Worm (Caenorhabditis elegans) whole organism, young adult: ENCODE data around the gene srlf-24.

Experiments used
- B0019.2 ChIP-seq: fragments of 200-800 bp; sonication (Bioruptor generic); conservative IDR thresholded peaks from 2 replicates; pipeline ENCODE4 v1.3.6; 2022; ENCODE audit warnings: missing genetic modification reagents, missing genetic modification characterization, missing compliant biosample characterization
- B0336.3 ChIP-seq: fragments of 200-800 bp; sonication (Bioruptor generic); IDR thresholded peaks from 2 replicates; pipeline ENCODE4 v1.3.6; 2022; ENCODE audit warnings: missing genetic modification characterization, missing compliant biosample characterization
- D2030.7 ChIP-seq: fragments of 200-800 bp; sonication (Bioruptor generic); IDR thresholded peaks from 2 replicates; pipeline ENCODE4 v1.3.6; 2022; ENCODE audit warnings: missing genetic modification reagents, missing genetic modification characterization, missing compliant biosample characterization
- F37B4.10 ChIP-seq: fragments of 200-800 bp; sonication (Bioruptor generic); IDR thresholded peaks from 2 replicates; pipeline ENCODE4 v1.3.6; 2022; ENCODE audit warnings: missing genetic modification characterization, missing compliant biosample characterization
- F55B11.4 ChIP-seq: sonication (generic microtip); optimal IDR thresholded peaks from 2 replicates; lab custom pipeline; 2016; ENCODE audit warnings: missing compliant biosample characterization, missing genetic modification characterization, borderline replicate concordance; ENCODE audit not compliant: insufficient read depth
- Y53F4B.3 ChIP-seq: fragments of 200-800 bp; sonication (Bioruptor generic); IDR thresholded peaks from 2 replicates; pipeline ENCODE4 v1.3.6; 2022; ENCODE audit warnings: missing genetic modification reagents, missing genetic modification characterization, missing compliant biosample characterization
- Y56A3A.18 ChIP-seq: fragments of 200-800 bp; sonication (Bioruptor generic); IDR thresholded peaks from 2 replicates; pipeline ENCODE4 v1.3.6; 2022; ENCODE audit warnings: missing genetic modification reagents, missing genetic modification characterization, missing compliant biosample characterization
- Y95B8A.8 ChIP-seq: fragments of 200-800 bp; sonication (Bioruptor generic); IDR thresholded peaks from 2 replicates; pipeline ENCODE4 v1.3.6; 2022; ENCODE audit warnings: missing genetic modification reagents, missing genetic modification characterization, missing compliant biosample characterization
- ama-1 ChIP-seq, 3 experiments: fragments of 150-350 bp in 1 of 3; sonication (generic microtip) in 2 of 3; optimal IDR thresholded peaks; 2 replicates each; lab custom pipeline; 2014 to 2018; ENCODE audit warnings: missing biosample characterization in 2 of 3, missing genetic modification characterization in 2 of 3, missing genetic modification reagents in 2 of 3
- aptf-2 ChIP-seq: fragments of 200-800 bp; sonication (Bioruptor generic); conservative IDR thresholded peaks from 2 replicates; pipeline ENCODE4 v1.3.6; 2022; ENCODE audit warnings: missing genetic modification reagents, missing genetic modification characterization, missing compliant biosample characterization
- attf-6 ChIP-seq: fragments of 200-800 bp; sonication (Bioruptor generic); IDR thresholded peaks from 2 replicates; pipeline ENCODE4 v1.3.6; 2022; ENCODE audit warnings: missing genetic modification reagents, missing genetic modification characterization, missing compliant biosample characterization
- cebp-2 ChIP-seq: fragments of 200-800 bp; sonication (Bioruptor generic); IDR thresholded peaks from 2 replicates; pipeline ENCODE4 v1.3.6; 2022; ENCODE audit warnings: missing genetic modification characterization, missing compliant biosample characterization
- ceh-40 ChIP-seq: fragments of 200-800 bp; sonication (Bioruptor generic); IDR thresholded peaks from 2 replicates; pipeline ENCODE4 v1.3.6; 2022; ENCODE audit warnings: missing genetic modification characterization, missing compliant biosample characterization
- ceh-58 ChIP-seq: fragments of 200-800 bp; sonication (Bioruptor generic); IDR thresholded peaks from 2 replicates; pipeline ENCODE4 v1.3.6; 2022; ENCODE audit warnings: missing genetic modification characterization, missing compliant biosample characterization
- dox-1 ChIP-seq: fragments of 200-800 bp; sonication (Bioruptor generic); IDR thresholded peaks from 2 replicates; pipeline ENCODE4 v1.3.6; 2022; ENCODE audit warnings: missing genetic modification reagents, missing genetic modification characterization, missing compliant biosample characterization
- dpff-1 ChIP-seq: sonication (generic microtip); optimal IDR thresholded peaks from 2 replicates; lab custom pipeline; 2017; ENCODE audit warnings: mild to moderate bottlenecking, missing genetic modification characterization, missing compliant biosample characterization
- efl-1 ChIP-seq: fragments of 150-350 bp; optimal IDR thresholded peaks from 2 replicates; lab custom pipeline; 2014; ENCODE audit warnings: missing biosample characterization, missing genetic modification reagents, missing genetic modification characterization
- egl-18 ChIP-seq: fragments of 200-800 bp; sonication (Bioruptor generic); IDR thresholded peaks from 2 replicates; pipeline ENCODE4 v1.3.6; 2022; ENCODE audit warnings: missing genetic modification reagents, missing genetic modification characterization, missing compliant biosample characterization
- egl-44 ChIP-seq: fragments of 200-800 bp; sonication (Bioruptor generic); IDR thresholded peaks from 2 replicates; pipeline ENCODE4 v1.3.6; 2022; ENCODE audit warnings: missing genetic modification reagents, missing genetic modification characterization, missing compliant biosample characterization
- egrh-3 ChIP-seq: fragments of 200-800 bp; sonication (Bioruptor generic); IDR thresholded peaks from 2 replicates; pipeline ENCODE4 v1.3.6; 2022; ENCODE audit warnings: missing genetic modification reagents, missing genetic modification characterization, missing compliant biosample characterization
- ekl-4 ChIP-seq: fragments of 200-800 bp; sonication (Bioruptor generic); IDR thresholded peaks from 2 replicates; pipeline ENCODE4 v1.3.6; 2022; ENCODE audit warnings: missing genetic modification reagents, missing genetic modification characterization, missing compliant biosample characterization
- gei-17 ChIP-seq: fragments of 200-800 bp; sonication (Bioruptor generic); optimal IDR thresholded peaks from 2 replicates; lab custom pipeline; 2018; ENCODE audit warnings: mild to moderate bottlenecking, missing genetic modification characterization, missing compliant biosample characterization
- hsf-1 ChIP-seq: fragments of 200-800 bp; sonication (Bioruptor generic); IDR thresholded peaks from 2 replicates; pipeline ENCODE4 v1.3.6; 2022; ENCODE audit warnings: missing genetic modification reagents, missing genetic modification characterization, missing compliant biosample characterization
- let-607 ChIP-seq, 2 experiments: fragments of 200-800 bp in 1 of 2; sonication (Bioruptor generic) in 1 of 2; sonication (generic microtip) in 1 of 2; optimal IDR thresholded peaks; 2 replicates each; lab custom pipeline; 2016 to 2018; ENCODE audit warnings: mild to moderate bottlenecking in 2 of 2, missing compliant biosample characterization in 2 of 2, missing genetic modification characterization in 2 of 2, moderate library complexity in 2 of 2, missing genotype in 1 of 2
- lin-26 ChIP-seq: fragments of 200-800 bp; sonication (Bioruptor generic); IDR thresholded peaks from 2 replicates; pipeline ENCODE4 v1.3.6; 2022; ENCODE audit warnings: missing genetic modification reagents, missing genetic modification characterization, missing compliant biosample characterization
- lin-35 ChIP-seq, 3 experiments: fragments of 150-350 bp in 2 of 3; sonication (generic microtip) in 1 of 3; optimal IDR thresholded peaks; 2 replicates each; lab custom pipeline; 2014 to 2018; ENCODE audit warnings: missing biosample characterization in 3 of 3, missing genetic modification characterization in 3 of 3, missing genetic modification reagents in 3 of 3
- lin-40 ChIP-seq: sonication (generic microtip); optimal IDR thresholded peaks from 2 replicates; lab custom pipeline; 2016; ENCODE audit warnings: missing genetic modification characterization, mild to moderate bottlenecking, missing compliant biosample characterization, missing genotype, missing genetic modification reagents
- lin-54 ChIP-seq: fragments of 200-800 bp; sonication (Bioruptor generic); optimal IDR thresholded peaks from 2 replicates; lab custom pipeline; 2018; ENCODE audit warnings: mild to moderate bottlenecking, missing genetic modification characterization, missing compliant biosample characterization
- lsl-1 ChIP-seq: fragments of 200-800 bp; sonication (Bioruptor generic); optimal IDR thresholded peaks from 2 replicates; lab custom pipeline; 2018; ENCODE audit warnings: mild to moderate bottlenecking, missing genetic modification characterization, moderate library complexity, missing compliant biosample characterization
- madf-10 ChIP-seq: sonication (generic microtip); optimal IDR thresholded peaks from 2 replicates; lab custom pipeline; 2016; ENCODE audit warnings: mild to moderate bottlenecking, missing genetic modification characterization, missing compliant biosample characterization
- madf-6 ChIP-seq: fragments of 200-800 bp; sonication (Bioruptor generic); IDR thresholded peaks from 2 replicates; pipeline ENCODE4 v1.3.6; 2022; ENCODE audit warnings: missing genetic modification reagents, missing genetic modification characterization, missing compliant biosample characterization
- madf-8 ChIP-seq: fragments of 200-800 bp; sonication (Bioruptor generic); conservative IDR thresholded peaks from 2 replicates; pipeline ENCODE4 v1.3.6; 2022; ENCODE audit warnings: missing genetic modification reagents, missing genetic modification characterization, missing compliant biosample characterization
- mel-28 ChIP-seq: sonication (generic microtip); optimal IDR thresholded peaks from 2 replicates; lab custom pipeline; 2016; ENCODE audit warnings: borderline replicate concordance, mild to moderate bottlenecking, missing genetic modification characterization, missing compliant biosample characterization
- nfya-2 ChIP-seq: fragments of 200-800 bp; sonication (Bioruptor generic); IDR thresholded peaks from 2 replicates; pipeline ENCODE4 v1.3.6; 2022; ENCODE audit warnings: missing genetic modification reagents, missing genetic modification characterization, missing compliant biosample characterization
- nfyb-1 ChIP-seq: fragments of 200-800 bp; sonication (Bioruptor generic); IDR thresholded peaks from 2 replicates; pipeline ENCODE4 v1.3.6; 2022; ENCODE audit warnings: missing genetic modification reagents, missing genetic modification characterization, missing compliant biosample characterization
- nhr-120 ChIP-seq: fragments of 200-800 bp; sonication (Bioruptor generic); IDR thresholded peaks from 2 replicates; pipeline ENCODE4 v1.3.6; 2022; ENCODE audit warnings: missing genetic modification characterization, missing compliant biosample characterization
- nhr-27 ChIP-seq: fragments of 200-800 bp; sonication (Bioruptor generic); optimal IDR thresholded peaks from 2 replicates; lab custom pipeline; 2018; ENCODE audit warnings: mild to moderate bottlenecking, missing genetic modification characterization, moderate library complexity, missing compliant biosample characterization
- pbrm-1 ChIP-seq: fragments of 200-800 bp; sonication (Bioruptor generic); IDR thresholded peaks from 2 replicates; pipeline ENCODE4 v1.3.6; 2022; ENCODE audit warnings: missing genetic modification reagents, missing genetic modification characterization, missing compliant biosample characterization
- pha-4 ChIP-seq: fragments of 150-350 bp; sonication (generic microtip); optimal IDR thresholded peaks from 2 replicates; lab custom pipeline; 2014; ENCODE audit warnings: missing biosample characterization, missing genetic modification reagents, missing genetic modification characterization
- rpc-1 ChIP-seq, 2 experiments: fragments of 150-350 bp in 1 of 2; sonication (generic microtip) in 1 of 2; optimal IDR thresholded peaks; 2 replicates each; lab custom pipeline; 2014 to 2018; ENCODE audit warnings: missing biosample characterization in 1 of 2, missing genetic modification characterization in 1 of 2, missing genetic modification reagents in 1 of 2, missing genotype in 1 of 2
- sdz-38 ChIP-seq: sonication (generic microtip); optimal IDR thresholded peaks from 2 replicates; lab custom pipeline; 2016; ENCODE audit warnings: missing genotype, missing genetic modification characterization, missing compliant biosample characterization
- sea-2 ChIP-seq: fragments of 200-800 bp; sonication (Bioruptor generic); IDR thresholded peaks from 2 replicates; pipeline ENCODE4 v1.3.6; 2022; ENCODE audit warnings: missing genetic modification characterization, missing compliant biosample characterization
- tbx-9 ChIP-seq: sonication (generic microtip); optimal IDR thresholded peaks from 2 replicates; lab custom pipeline; 2016; ENCODE audit warnings: borderline replicate concordance, missing genetic modification characterization, inconsistent platforms, missing compliant biosample characterization
- ztf-25 ChIP-seq: fragments of 200-800 bp; sonication (Bioruptor generic); IDR thresholded peaks from 2 replicates; pipeline ENCODE4 v1.3.6; 2022; ENCODE audit warnings: missing genetic modification reagents, missing genetic modification characterization, missing compliant biosample characterization
- ztf-26 ChIP-seq: sonication (generic microtip); optimal IDR thresholded peaks from 2 replicates; lab custom pipeline; 2017; ENCODE audit warnings: missing genetic modification characterization, missing compliant biosample characterization
- ztf-3 ChIP-seq: fragments of 200-800 bp; sonication (Bioruptor generic); optimal IDR thresholded peaks from 2 replicates; lab custom pipeline; 2018; ENCODE audit warnings: mild to moderate bottlenecking, missing genetic modification characterization, missing compliant biosample characterization
- ztf-6 ChIP-seq: fragments of 200-800 bp; sonication (Bioruptor generic); IDR thresholded peaks from 2 replicates; pipeline ENCODE4 v1.3.6; 2022; ENCODE audit warnings: missing genetic modification reagents, missing genetic modification characterization, missing compliant biosample characterization

srlf-24 gene

ce11 chrIV:11118837-11119491 lies 13.3 kb upstream of the srlf-24 start, which contains the start of the genes imp-2 and enpl-1 (continued):
- TF ChIP-seq lin-54 (GFP tag; lab: Kevin White, UChicago) (peak; percentile 82), mel-28 (tag; lab: Kevin White, UChicago) (no peak), lin-35 (GFP tag; optimal IDR thresholded peaks at IDR 0.05; lab: Kevin White, UChicago) (peak in 1 of 3 experiments; percentile 51), sea-2 (GFP tag; lab: Robert Waterston, UW) (no peak), madf-10 (tag; lab: Kevin White, UChicago) (peak; percentile 77), ztf-25 (GFP tag; lab: Robert Waterston, UW) (0 out of 2 replicates have a peak, but pooled peaks have one; percentile 30), egrh-3 (GFP tag; lab: Robert Waterston, UW) (peak; percentile 69), aptf-2 (GFP tag; lab: Robert Waterston, UW) (no peak), rpc-1 (optimal IDR thresholded peaks at IDR 0.05; lab: Kevin White, UChicago) (no peak), rpc-1 (tag; optimal IDR thresholded peaks at IDR 0.05; lab: Kevin White, UChicago) (peak; percentile 5), B0019.2 (GFP tag; lab: Robert Waterston, UW) (no peak), ceh-58 (GFP tag; lab: Robert Waterston, UW) (no peak), ztf-26 (tag; lab: Kevin White, UChicago) (peak; percentile 37), lin-26 (peak; percentile 66; the same call in 1 of the 2 replicates), egl-44 (GFP tag; lab: Robert Waterston, UW) (peak; percentile 55; the same call in 1 of the 2 replicates), Y56A3A.18 (GFP tag; lab: Robert Waterston, UW) (no peak), nfya-2 (no peak), dox-1 (GFP tag; lab: Robert Waterston, UW) (peak; percentile 96), madf-8 (no peak; the same call in 1 of the 2 replicates), pbrm-1 (GFP tag; lab: Robert Waterston, UW) (peak; percentile 84), D2030.7 (peak; percentile 53; the same call in 1 of the 2 replicates), ztf-6 (GFP tag; lab: Robert Waterston, UW) (no peak), ztf-3 (GFP tag; lab: Kevin White, UChicago) (no peak), lsl-1 (GFP tag; lab: Kevin White, UChicago) (peak; percentile 67), Y53F4B.3 (GFP tag; lab: Robert Waterston, UW) (no peak), tbx-9 (tag; lab: Kevin White, UChicago) (no peak), sdz-38 (tag; lab: Kevin White, UChicago) (no peak), let-607 (tag; optimal IDR thresholded peaks at IDR 0.05; lab: Kevin White, UChicago) (peak; percentile 100), efl-1 (GFP tag; lab: Kevin White, UChicago) (peak; percentile 23), nfyb-1 (GFP tag; lab: Robert Waterston, UW) (peak; percentile 100), nhr-120 (GFP tag; lab: Robert Waterston, UW) (no peak), Y95B8A.8 (GFP tag; lab: Robert Waterston, UW) (0 out of 2 replicates have a peak, but pooled peaks have one; percentile 20), madf-6 (GFP tag; lab: Robert Waterston, UW) (peak; percentile 60; the same call in 1 of the 2 replicates), ama-1 (optimal IDR thresholded peaks at IDR 0.05; lab: Kevin White, UChicago) (no peak), ama-1 (GFP tag; optimal IDR thresholded peaks at IDR 0.05; lab: Kevin White, UChicago) (peak in 1 of 2 experiments; percentile 41), lin-40 (tag; lab: Kevin White, UChicago) (peak; percentile 85), nhr-27 (no peak), hsf-1 (GFP tag; lab: Robert Waterston, UW) (no peak), ekl-4 (peak; percentile 91), ceh-40 (GFP tag; lab: Robert Waterston, UW) (no peak), F37B4.10 (GFP tag; lab: Robert Waterston, UW) (no peak), attf-6 (GFP tag; lab: Robert Waterston, UW) (no peak), B0336.3 (GFP tag; lab: Robert Waterston, UW) (peak; percentile 83), cebp-2 (GFP tag; lab: Robert Waterston, UW) (no peak), gei-17 (peak; percentile 46), egl-18 (no peak), pha-4 (tag; lab: Kevin White, UChicago) (no peak), F55B11.4 (no peak), dpff-1 (tag; lab: Kevin White, UChicago) (no peak)
